Worm (Caenorhabditis elegans) whole organism, L2 larva: Measurements from ENCODE around the gene Y39G8C.2.

ENCODE experiments used
- C34F6.9 ChIP-seq: fragments of 150-350 bp; optimal IDR thresholded peaks from 2 replicates; lab custom pipeline; 2014; ENCODE audit warnings: missing biosample characterization, missing genetic modification characterization
- ceh-82 ChIP-seq: fragments of 150-350 bp; optimal IDR thresholded peaks from 2 replicates; lab custom pipeline; 2014; ENCODE audit warnings: missing biosample characterization, missing genetic modification characterization
- crh-2 ChIP-seq: sonication (generic microtip); optimal IDR thresholded peaks from 2 replicates; lab custom pipeline; 2017; ENCODE audit warnings: missing biosample characterization, missing genetic modification characterization
- dmd-4 ChIP-seq: sonication (generic microtip); optimal IDR thresholded peaks from 2 replicates; lab custom pipeline; 2017; ENCODE audit warnings: missing biosample characterization, missing genetic modification characterization
- egl-27 ChIP-seq: sonication (generic microtip); optimal IDR thresholded peaks from 3 replicates; lab custom pipeline; 2017; ENCODE audit warnings: missing biosample characterization, missing genetic modification reagents, missing genetic modification characterization
- mab-5 ChIP-seq: fragments of 150-350 bp; optimal IDR thresholded peaks from 2 replicates; lab custom pipeline; 2014; ENCODE audit warnings: missing biosample characterization, missing genetic modification characterization
- nhr-11 ChIP-seq: fragments of 150-350 bp; optimal IDR thresholded peaks from 2 replicates; lab custom pipeline; 2014; ENCODE audit warnings: missing biosample characterization, missing genetic modification characterization
- nhr-237 ChIP-seq: fragments of 150-350 bp; optimal IDR thresholded peaks from 2 replicates; lab custom pipeline; 2014; ENCODE audit warnings: missing biosample characterization, missing genetic modification characterization
- unc-39 ChIP-seq: fragments of 150-350 bp; optimal IDR thresholded peaks from 2 replicates; lab custom pipeline; 2014; ENCODE audit warnings: missing biosample characterization, missing genetic modification characterization
- ztf-4 ChIP-seq: fragments of 150-350 bp; optimal IDR thresholded peaks from 2 replicates; lab custom pipeline; 2014; ENCODE audit warnings: missing biosample characterization, missing genetic modification characterization

ce11 chrII:14049097-14049496 lies 48.3 kb downstream of the Y39G8C.2 start:
- TF ChIP-seq crh-2 (tag; lab: Kevin White, UChicago) = peak; percentile 62
- no peak for TF ChIP-seq ceh-82 (tag; lab: Kevin White, UChicago)
- TF ChIP-seq nhr-237 (tag; lab: Kevin White, UChicago) = no peak
- TF ChIP-seq ztf-4 = no peak
- TF ChIP-seq dmd-4 = no peak
- TF ChIP-seq egl-27 (tag; lab: Kevin White, UChicago) = peak; percentile 54
- peak; percentile 48 for TF ChIP-seq C34F6.9 (tag; lab: Kevin White, UChicago)
- no peak for TF ChIP-seq nhr-11 (tag; lab: Kevin White, UChicago)
- no peak for TF ChIP-seq unc-39 (tag; lab: Kevin White, UChicago)
- no peak for TF ChIP-seq mab-5 (tag; lab: Kevin White, UChicago)
